Worm (Caenorhabditis elegans) whole organism, L2 larva: Measurements from ENCODE around the gene ubh-2.

ENCODE experiments used
- ZK546.5 ChIP-seq: sonication (generic microtip); optimal IDR thresholded peaks from 2 replicates; lab custom pipeline; 2017; ENCODE audit warnings: missing biosample characterization, missing genetic modification characterization
- alr-1 ChIP-seq: fragments of 150-350 bp; optimal IDR thresholded peaks from 2 replicates; lab custom pipeline; 2014; ENCODE audit warnings: missing biosample characterization, missing genetic modification characterization
- blmp-1 ChIP-seq: sonication (generic microtip); optimal IDR thresholded peaks from 2 replicates; lab custom pipeline; 2017; ENCODE audit warnings: missing genetic modification characterization, mild to moderate bottlenecking, missing compliant biosample characterization, antibody characterized with exemption, moderate library complexity; ENCODE audit not compliant: insufficient read depth
- ceh-82 ChIP-seq: fragments of 150-350 bp; optimal IDR thresholded peaks from 2 replicates; lab custom pipeline; 2014; ENCODE audit warnings: missing biosample characterization, missing genetic modification characterization
- crh-2 ChIP-seq: sonication (generic microtip); optimal IDR thresholded peaks from 2 replicates; lab custom pipeline; 2017; ENCODE audit warnings: missing biosample characterization, missing genetic modification characterization
- egl-27 ChIP-seq: sonication (generic microtip); optimal IDR thresholded peaks from 3 replicates; lab custom pipeline; 2017; ENCODE audit warnings: missing biosample characterization, missing genetic modification reagents, missing genetic modification characterization
- fos-1 ChIP-seq: fragments of 150-350 bp; optimal IDR thresholded peaks from 2 replicates; lab custom pipeline; 2014; ENCODE audit warnings: missing biosample characterization, missing genetic modification characterization
- nhr-11 ChIP-seq: fragments of 150-350 bp; optimal IDR thresholded peaks from 2 replicates; lab custom pipeline; 2014; ENCODE audit warnings: missing biosample characterization, missing genetic modification characterization
- nhr-237 ChIP-seq: fragments of 150-350 bp; optimal IDR thresholded peaks from 2 replicates; lab custom pipeline; 2014; ENCODE audit warnings: missing biosample characterization, missing genetic modification characterization

DNA sequence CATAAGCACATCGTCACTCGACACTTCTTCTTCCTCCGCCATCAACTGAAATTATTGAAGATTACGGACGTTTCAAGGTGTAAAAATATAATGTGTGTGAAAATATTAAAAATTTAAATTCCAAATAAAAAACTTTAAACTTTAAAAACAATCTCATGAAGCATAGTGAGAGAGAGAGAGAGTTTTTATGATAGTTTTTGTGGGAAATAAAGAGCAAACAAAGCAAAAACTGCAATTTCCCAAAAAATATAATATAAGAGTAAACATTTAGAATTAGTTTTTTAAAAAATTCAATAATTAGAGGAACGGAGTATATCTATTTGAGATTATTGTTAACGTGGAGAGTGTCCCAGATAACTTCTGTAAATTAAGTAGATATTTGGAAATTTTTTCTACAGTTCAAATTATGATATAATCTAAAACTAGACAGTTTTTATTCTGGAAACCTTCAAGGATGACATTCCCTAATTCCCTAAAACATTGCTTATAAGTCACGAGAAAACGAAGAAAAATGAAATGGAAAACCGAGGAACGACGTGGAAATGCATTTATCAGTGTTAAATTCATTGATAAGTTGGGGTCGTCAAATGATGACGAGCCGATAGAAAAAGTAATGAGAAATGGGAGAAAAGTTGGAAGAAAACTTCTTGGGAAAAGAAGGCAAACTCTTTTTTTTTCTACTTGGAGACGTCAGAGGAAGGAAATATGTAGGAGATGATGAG lies 37.0 kb upstream of the ubh-2 start, which contains the start of gene dre-1:
- TF ChIP-seq egl-27 (tag; lab: Kevin White, UChicago), result no peak
- no peak for TF ChIP-seq nhr-11 (tag; lab: Kevin White, UChicago)
- peak; percentile 6 for TF ChIP-seq crh-2 (tag; lab: Kevin White, UChicago)
- TF ChIP-seq ZK546.5 (tag; lab: Kevin White, UChicago), result no peak
- peak; percentile 82 for TF ChIP-seq fos-1 (tag; lab: Kevin White, UChicago)
- TF ChIP-seq nhr-237 (tag; lab: Kevin White, UChicago), result no peak
- no peak for TF ChIP-seq blmp-1
- no peak for TF ChIP-seq ceh-82
- TF ChIP-seq alr-1, result no peak
